Worm (Caenorhabditis elegans): ENCODE data around the gene hex-3.

The hex-3 gene

ce11 chrIII:10848858-10849257 is at the start of gene hex-3, which contains the start of gene fbxb-85 (continued):
- TF ChIP-seq nhr-11 (tag; optimal IDR thresholded peaks at IDR 0.05) (peak; percentile 73), snpc-4 (tag; optimal IDR thresholded peaks at IDR 0.05) (no peak), daf-8 (GFP tag; IDR thresholded peaks at IDR 0.05) (no peak), lin-1 (GFP tag; IDR thresholded peaks at IDR 0.05) (peak; percentile 60), F26F4.8 (GFP tag; conservative IDR thresholded peaks at IDR 0.05) (no peak), ces-1 (GFP tag; optimal IDR thresholded peaks at IDR 0.05) (peak; percentile 57), nhr-102 (tag; optimal IDR thresholded peaks at IDR 0.05) (peak; percentile 95), ceh-62 (tag; optimal IDR thresholded peaks at IDR 0.05) (no peak), lin-38 (GFP tag; IDR thresholded peaks at IDR 0.05) (peak; percentile 93), ZK546.5 (tag; optimal IDR thresholded peaks at IDR 0.05) (no peak), hif-1 (tag; optimal IDR thresholded peaks at IDR 0.05) (peak; percentile 60 to 75), unc-130 (GFP tag; optimal IDR thresholded peaks at IDR 0.05) (peak; percentile 67), ctbp-1 (GFP tag; IDR thresholded peaks at IDR 0.05) (peak; percentile 84), unc-39 (tag; optimal IDR thresholded peaks at IDR 0.05) (no peak), saeg-2 (GFP tag; IDR thresholded peaks at IDR 0.05) (peak; percentile 83), fos-1 (tag; optimal IDR thresholded peaks at IDR 0.05) (no peak), nhr-42 (GFP tag; IDR thresholded peaks at IDR 0.05) (peak; percentile 93), dmd-6 (GFP tag; IDR thresholded peaks at IDR 0.05) (peak; percentile 84), ama-1 (optimal IDR thresholded peaks at IDR 0.05) (peak; percentile 48), daf-19 (GFP tag; conservative IDR thresholded peaks at IDR 0.05) (peak; percentile 82), nhr-76 (tag; optimal IDR thresholded peaks at IDR 0.05) (no peak), F10B5.3 (tag; optimal IDR thresholded peaks at IDR 0.05) (peak; percentile 89), R02D3.7 (tag; optimal IDR thresholded peaks at IDR 0.05) (no peak), Y5F2A.4 (GFP tag; optimal IDR thresholded peaks at IDR 0.05) (peak; percentile 47), T20F7.1 (GFP tag; optimal IDR thresholded peaks at IDR 0.05) (peak; percentile 82), ceh-20 (GFP tag; IDR thresholded peaks at IDR 0.05) (peak; percentile 92), zfp-3 (GFP tag; conservative IDR thresholded peaks at IDR 0.05) (peak; percentile 84), zip-2 (tag; optimal IDR thresholded peaks at IDR 0.05) (peak; percentile 68), tra-1 (GFP tag; IDR thresholded peaks at IDR 0.05) (peak; percentile 47; the same call in 1 of the 2 replicates), ztf-7 (tag; optimal IDR thresholded peaks at IDR 0.05) (peak; percentile 91), mdl-1 (tag; optimal IDR thresholded peaks at IDR 0.05) (peak in 1 of 2 experiments; percentile 3), Y48G9A.11 (GFP tag; IDR thresholded peaks at IDR 0.05) (no peak), hlh-11 (tag; optimal IDR thresholded peaks at IDR 0.05) (peak; percentile 91), vab-7 (GFP tag; IDR thresholded peaks at IDR 0.05) (peak; percentile 60; the same call in 1 of the 2 replicates), daf-12 (tag; optimal IDR thresholded peaks at IDR 0.05) (no peak), F44E2.7 (GFP tag; IDR thresholded peaks at IDR 0.05) (no peak), sdz-12 (GFP tag; optimal IDR thresholded peaks at IDR 0.05) (no peak), mxl-2 (GFP tag; conservative IDR thresholded peaks at IDR 0.05) (no peak), ceh-28 (tag; optimal IDR thresholded peaks at IDR 0.05) (no peak), skn-1 (tag; optimal IDR thresholded peaks at IDR 0.05) (no peak), arid-1 (GFP tag; conservative IDR thresholded peaks at IDR 0.05) (peak; percentile 92), pqm-1 (tag; optimal IDR thresholded peaks at IDR 0.05) (no peak), egl-27 (tag; optimal IDR thresholded peaks at IDR 0.05) (no peak), zip-11 (GFP tag; IDR thresholded peaks at IDR 0.05) (no peak), nhr-28 (tag; optimal IDR thresholded peaks at IDR 0.05) (peak; percentile 51), ceh-44 (GFP tag; IDR thresholded peaks at IDR 0.05) (peak; percentile 66; the same call in 1 of the 2 replicates), aly-2 (tag; optimal IDR thresholded peaks at IDR 0.05) (no peak), dmd-8 (GFP tag; IDR thresholded peaks at IDR 0.05) (no peak), ceh-82 (tag; optimal IDR thresholded peaks at IDR 0.05) (no peak), mxl-3 (GFP tag; optimal IDR thresholded peaks at IDR 0.05) (peak; percentile 63), mes-2 (tag; optimal IDR thresholded peaks at IDR 0.05; ENCODE audit: poor library complexity, severe bottlenecking) (peak; percentile 95), php-3 (GFP tag; IDR thresholded peaks at IDR 0.05) (peak; percentile 82), snpc-1.2 (GFP tag; IDR thresholded peaks at IDR 0.05) (peak; percentile 77)

All from whole organism, L4 larva.